Worm (Caenorhabditis elegans): ENCODE data around the gene oxy-4.

DNA sequence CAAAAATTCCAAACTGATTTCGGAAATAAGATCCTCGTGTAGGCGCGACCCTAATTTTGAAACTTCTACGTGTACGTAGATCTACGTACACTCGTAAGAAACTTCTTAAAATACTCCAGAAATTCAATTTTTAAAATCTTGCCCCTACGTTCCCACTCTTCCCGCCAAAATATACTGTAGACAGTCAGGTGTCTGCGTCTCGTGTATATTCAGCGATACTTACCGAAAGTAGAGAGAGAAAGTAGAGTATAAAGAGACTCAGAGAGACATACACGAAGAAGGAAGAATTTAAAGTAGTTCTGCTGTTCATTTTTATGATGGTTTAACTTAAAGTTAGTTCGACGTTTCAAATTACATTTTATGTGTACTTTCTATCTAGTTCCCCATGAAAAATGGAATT is 34.7 kb upstream of the oxy-4 start:
- TF ChIP-seq ceh-62 (tag; optimal IDR thresholded peaks at IDR 0.05) (no peak), nhr-77 (tag; optimal IDR thresholded peaks at IDR 0.05) (no peak), dmd-9 (GFP tag; IDR thresholded peaks at IDR 0.05) (no peak), lin-39 (tag; optimal IDR thresholded peaks at IDR 0.05) (no peak), ces-1 (GFP tag; optimal IDR thresholded peaks at IDR 0.05) (no peak), dmd-8 (GFP tag; IDR thresholded peaks at IDR 0.05) (no peak), F10B5.3 (tag; optimal IDR thresholded peaks at IDR 0.05) (no peak), daf-8 (GFP tag; IDR thresholded peaks at IDR 0.05) (no peak)

All from whole organism, L4 larva.